Worm (Caenorhabditis elegans): Measurements from ENCODE around the gene sulp-4.

ce11 chrV:11846969-11847368 is 28.2 kb upstream of the sulp-4 start:
- TF ChIP-seq ces-1 (GFP tag; optimal IDR thresholded peaks at IDR 0.05) (no peak), ztf-11 (tag; optimal IDR thresholded peaks at IDR 0.05) (no peak), sptf-1 (tag; optimal IDR thresholded peaks at IDR 0.05) (no peak), elt-1 (tag; optimal IDR thresholded peaks at IDR 0.05; ENCODE audit: borderline replicate concordance, insufficient read depth) (no peak), nhr-237 (tag; optimal IDR thresholded peaks at IDR 0.05) (no peak), nhr-28 (tag; optimal IDR thresholded peaks at IDR 0.05) (no peak), cnd-1 (tag; optimal IDR thresholded peaks at IDR 0.05) (no peak), pha-4 (tag; optimal IDR thresholded peaks at IDR 0.05) (no peak), lin-13 (tag; optimal IDR thresholded peaks at IDR 0.05) (no peak), mab-5 (tag; optimal IDR thresholded peaks at IDR 0.05) (no peak), snpc-4 (tag; optimal IDR thresholded peaks at IDR 0.05) (no peak), flh-1 (GFP tag; optimal IDR thresholded peaks at IDR 0.05) (no peak), unc-39 (tag; optimal IDR thresholded peaks at IDR 0.05) (no peak)

Data from whole organism, mixed stage, embryonic.